Worm (Caenorhabditis elegans) whole organism, L1 larva: ENCODE data around the gene C38D9.2.

Source experiments
- ama-1 ChIP-seq: fragments of 150-350 bp; optimal IDR thresholded peaks from 2 replicates; lab custom pipeline; 2014
- elt-2 ChIP-seq: sonication (generic microtip); optimal IDR thresholded peaks from 2 replicates; lab custom pipeline; 2016; ENCODE audit warnings: missing genetic modification characterization, mild to moderate bottlenecking, inconsistent platforms, missing compliant biosample characterization, missing genetic modification reagents
- lin-14 ChIP-seq: fragments of 200-800 bp; sonication (Bioruptor generic); optimal IDR thresholded peaks from 2 replicates; lab custom pipeline; 2018; ENCODE audit warnings: mild to moderate bottlenecking, missing genetic modification characterization, moderate library complexity, missing compliant biosample characterization
- lin-39 ChIP-seq: fragments of 150-350 bp; optimal IDR thresholded peaks from 2 replicates; lab custom pipeline; 2014; ENCODE audit warnings: missing biosample characterization, missing genetic modification reagents, missing genetic modification characterization
- mab-9 ChIP-seq: fragments of 200-800 bp; sonication (Bioruptor generic); IDR thresholded peaks from 2 replicates; pipeline ENCODE4 v1.3.6; 2022; ENCODE audit warnings: missing genetic modification reagents, missing genetic modification characterization, missing compliant biosample characterization
- mdl-1 ChIP-seq, 2 experiments: fragments of 150-350 bp; optimal IDR thresholded peaks; 2 replicates each; lab custom pipeline; 2014 to 2017; ENCODE audit warnings: missing biosample characterization in 2 of 2, missing genetic modification characterization in 2 of 2, inconsistent platforms in 1 of 2
- nhr-12 ChIP-seq: sonication (generic microtip); optimal IDR thresholded peaks from 2 replicates; lab custom pipeline; 2017; ENCODE audit warnings: missing biosample characterization, missing genetic modification characterization
- nhr-237 ChIP-seq: fragments of 150-350 bp; optimal IDR thresholded peaks from 2 replicates; lab custom pipeline; 2014; ENCODE audit warnings: missing biosample characterization, missing genetic modification characterization
- nhr-28 ChIP-seq: fragments of 150-350 bp; optimal IDR thresholded peaks from 2 replicates; lab custom pipeline; 2014; ENCODE audit warnings: missing biosample characterization, missing genetic modification characterization
- nhr-76 ChIP-seq: sonication (generic microtip); optimal IDR thresholded peaks from 2 replicates; lab custom pipeline; 2017; ENCODE audit warnings: missing biosample characterization, missing genetic modification characterization
- sup-37 ChIP-seq: fragments of 200-800 bp; sonication (Bioruptor generic); optimal IDR thresholded peaks from 2 replicates; lab custom pipeline; 2018; ENCODE audit warnings: mild to moderate bottlenecking, missing genetic modification characterization, missing compliant biosample characterization
- tlp-1 ChIP-seq: fragments of 150-350 bp; optimal IDR thresholded peaks from 2 replicates; lab custom pipeline; 2014; ENCODE audit warnings: missing biosample characterization, missing genetic modification characterization
- ztf-4 ChIP-seq: fragments of 150-350 bp; optimal IDR thresholded peaks from 2 replicates; lab custom pipeline; 2014; ENCODE audit warnings: missing biosample characterization, missing genetic modification characterization

- no peak for TF ChIP-seq nhr-28 (tag; lab: Kevin White, UChicago)
- TF ChIP-seq lin-14 (GFP tag; lab: Kevin White, UChicago): no peak
- no peak for TF ChIP-seq mab-9 (GFP tag; lab: Robert Waterston, UW)
- TF ChIP-seq ama-1 (lab: Kevin White, UChicago): no peak
- TF ChIP-seq lin-39 (tag; lab: Kevin White, UChicago): no peak
- TF ChIP-seq elt-2 (tag; lab: Kevin White, UChicago): peak; percentile 36
- TF ChIP-seq nhr-237 (tag; lab: Kevin White, UChicago): no peak
- no peak for TF ChIP-seq sup-37 (GFP tag; lab: Kevin White, UChicago)
- TF ChIP-seq mdl-1 (tag; optimal IDR thresholded peaks at IDR 0.05; lab: Kevin White, UChicago): no peak
- TF ChIP-seq tlp-1 (tag; lab: Kevin White, UChicago): no peak
- TF ChIP-seq ztf-4: no peak
- TF ChIP-seq nhr-76 (tag; lab: Kevin White, UChicago): no peak
- TF ChIP-seq nhr-12 (tag; lab: Kevin White, UChicago): no peak
These were observed 20.0 kb upstream of the C38D9.2 start for ce11 chrV:17546931-17547330.
